Worm (Caenorhabditis elegans) whole organism, L1 larva: Measurements from ENCODE around the gene srh-130.

ENCODE experiments used
- dpl-1 ChIP-seq, 3 experiments: fragments of 150-350 bp in 2 of 3; sonication (generic microtip) in 1 of 3; optimal IDR thresholded peaks; 2 replicates each; lab custom pipeline; 2014 to 2017; ENCODE audit warnings: missing biosample characterization in 3 of 3, missing genetic modification characterization in 3 of 3, missing genetic modification reagents in 3 of 3
- efl-1 ChIP-seq, 4 experiments: fragments of 150-350 bp; optimal IDR thresholded peaks in 3 of 4; peaks in 1 of 4; 1 replicate in 1 of 4; 2 replicates in 3 of 4; lab custom pipeline; 2014; ENCODE audit warnings: missing biosample characterization in 2 of 4, missing genetic modification characterization in 2 of 4, missing genetic modification reagents in 2 of 4
- elt-3 ChIP-seq, 6 experiments: fragments of 150-350 bp in 1 of 6; sonication (generic microtip); optimal IDR thresholded peaks; 2 replicates each; lab custom pipeline; 2017 to 2018; ENCODE audit warnings: missing biosample characterization in 6 of 6, missing genetic modification characterization in 6 of 6, inconsistent platforms in 1 of 6
- snpc-4 ChIP-seq: fragments of 150-350 bp; optimal IDR thresholded peaks from 2 replicates; lab custom pipeline; 2014; ENCODE audit warnings: missing biosample characterization, missing genetic modification characterization

DNA sequence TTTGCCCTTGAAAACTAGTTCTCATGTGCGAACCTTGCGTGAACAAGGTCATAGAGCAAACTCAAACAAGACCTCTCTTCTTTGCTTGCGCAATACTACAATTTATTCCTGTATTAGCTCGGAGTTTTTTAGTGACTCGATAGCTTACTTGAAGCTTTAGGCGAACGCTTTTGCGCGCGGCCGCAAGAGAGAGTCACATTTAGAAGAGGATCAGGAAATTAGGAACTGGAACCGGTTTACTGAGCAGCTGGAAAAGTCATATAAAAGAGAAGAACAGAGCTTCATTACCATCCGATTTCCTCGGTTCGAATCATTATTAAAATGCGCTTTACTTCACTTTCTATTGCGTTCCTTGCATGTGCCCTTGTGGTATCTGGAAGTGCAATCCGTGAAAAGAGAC is 7.3 kb downstream of the srh-130 start, which contains the start of gene abu-15:
- TF ChIP-seq snpc-4 (tag; lab: Kevin White, UChicago) (no peak), efl-1 (optimal IDR thresholded peaks at IDR 0.05; lab: Kevin White, UChicago) (no peak), efl-1 (GFP tag; optimal IDR thresholded peaks at IDR 0.05 in 1 of 2; lab: Kevin White, UChicago) (no peak), dpl-1 (GFP tag; optimal IDR thresholded peaks at IDR 0.05; lab: Kevin White, UChicago) (no peak), elt-3 (tag; optimal IDR thresholded peaks at IDR 0.05; lab: Kevin White, UChicago) (no peak)
